Worm (Caenorhabditis elegans): Measurements from ENCODE around the gene sdz-1.

sdz-1 gene

ce11 chrIII:8749487-8749886, 49.3 kb upstream of the sdz-1 start, which contains the start of gene sma-2 (continued):
- TF ChIP-seq elt-2 (tag; optimal IDR thresholded peaks at IDR 0.05): peak; percentile 87
- TF ChIP-seq snpc-4 (tag; optimal IDR thresholded peaks at IDR 0.05): no peak
- TF ChIP-seq aha-1 (tag; optimal IDR thresholded peaks at IDR 0.05): no peak
- TF ChIP-seq sup-37 (GFP tag; optimal IDR thresholded peaks at IDR 0.05): no peak
- peak; percentile 54 to 55 for TF ChIP-seq efl-1 (optimal IDR thresholded peaks at IDR 0.05)
- peak in 1 of 2 experiments; percentile 94 for TF ChIP-seq efl-1 (GFP tag; optimal IDR thresholded peaks at IDR 0.05 in 1 of 2)
- no peak for TF ChIP-seq nhr-76 (tag; optimal IDR thresholded peaks at IDR 0.05)
- peak; percentile 10 for TF ChIP-seq irx-1 (tag; optimal IDR thresholded peaks at IDR 0.05)
- peak; percentile 12 for TF ChIP-seq rnt-1 (tag; optimal IDR thresholded peaks at IDR 0.05)
- TF ChIP-seq ceh-63 (GFP tag; optimal IDR thresholded peaks at IDR 0.05): no peak
- TF ChIP-seq zag-1 (tag; optimal IDR thresholded peaks at IDR 0.05): no peak
- no peak for TF ChIP-seq isw-1 (GFP tag; IDR thresholded peaks at IDR 0.05)
- no peak for TF ChIP-seq fkh-8 (tag; optimal IDR thresholded peaks at IDR 0.05)
- no peak for TF ChIP-seq egl-13 (tag; optimal IDR thresholded peaks at IDR 0.05)
- no peak for TF ChIP-seq ets-5 (GFP tag; IDR thresholded peaks at IDR 0.05)
- no peak for TF ChIP-seq hlh-4 (tag; optimal IDR thresholded peaks at IDR 0.05)
- no peak for TF ChIP-seq sptf-1 (tag; optimal IDR thresholded peaks at IDR 0.05)
- no peak for TF ChIP-seq tlp-1 (tag; optimal IDR thresholded peaks at IDR 0.05)
- peak; percentile 21 for TF ChIP-seq lir-3 (tag; optimal IDR thresholded peaks at IDR 0.05; ENCODE audit: poor library complexity)
- no peak for TF ChIP-seq fos-1 (tag; optimal IDR thresholded peaks at IDR 0.05)
- peak; percentile 81 for TF ChIP-seq tbx-2 (tag; optimal IDR thresholded peaks at IDR 0.05)
- no peak for TF ChIP-seq nhr-237 (tag; optimal IDR thresholded peaks at IDR 0.05)
- TF ChIP-seq elt-3 (tag; optimal IDR thresholded peaks at IDR 0.05): peak in 2 of 6 experiments; percentile 9 to 48
- no peak for TF ChIP-seq ceh-90 (tag; optimal IDR thresholded peaks at IDR 0.05)
- TF ChIP-seq mdl-1 (tag; optimal IDR thresholded peaks at IDR 0.05): peak in 1 of 2 experiments; percentile 36
- peak; percentile 34 for TF ChIP-seq jun-1 (tag; optimal IDR thresholded peaks at IDR 0.05)
- peak; percentile 81 for TF ChIP-seq lin-14 (GFP tag; optimal IDR thresholded peaks at IDR 0.05)
- no peak for TF ChIP-seq lin-39 (tag; optimal IDR thresholded peaks at IDR 0.05)
- TF ChIP-seq pax-3 (tag; optimal IDR thresholded peaks at IDR 0.05): no peak
- TF ChIP-seq unc-98 (GFP tag; IDR thresholded peaks at IDR 0.05): no peak
- TF ChIP-seq Y116A8C.19 (tag; optimal IDR thresholded peaks at IDR 0.05; ENCODE audit: borderline replicate concordance): no peak

- TF ChIP-seq lsy-2 (tag; optimal IDR thresholded peaks at IDR 0.05): no peak
- no peak for TF ChIP-seq ceh-82 (tag; optimal IDR thresholded peaks at IDR 0.05)
- peak; percentile 68 for TF ChIP-seq pqm-1 (tag; optimal IDR thresholded peaks at IDR 0.05)
- peak; percentile 85 for TF ChIP-seq elt-2 (tag; optimal IDR thresholded peaks at IDR 0.05)
- TF ChIP-seq zag-1 (tag; optimal IDR thresholded peaks at IDR 0.05): no peak
- no peak for TF ChIP-seq tlp-1 (tag; optimal IDR thresholded peaks at IDR 0.05)
- TF ChIP-seq jun-1 (tag; optimal IDR thresholded peaks at IDR 0.05): peak; percentile 28
- no peak for TF ChIP-seq efl-1 (optimal IDR thresholded peaks at IDR 0.05)
- TF ChIP-seq efl-1 (GFP tag; optimal IDR thresholded peaks at IDR 0.05 in 1 of 2): no peak
- peak; percentile 18 for TF ChIP-seq lin-14 (GFP tag; optimal IDR thresholded peaks at IDR 0.05)
- TF ChIP-seq unc-130 (tag; optimal IDR thresholded peaks at IDR 0.05): no peak
Measured at ce11 chrIII:8748620-8749019, 48.5 kb upstream of the sdz-1 start.

DNA sequence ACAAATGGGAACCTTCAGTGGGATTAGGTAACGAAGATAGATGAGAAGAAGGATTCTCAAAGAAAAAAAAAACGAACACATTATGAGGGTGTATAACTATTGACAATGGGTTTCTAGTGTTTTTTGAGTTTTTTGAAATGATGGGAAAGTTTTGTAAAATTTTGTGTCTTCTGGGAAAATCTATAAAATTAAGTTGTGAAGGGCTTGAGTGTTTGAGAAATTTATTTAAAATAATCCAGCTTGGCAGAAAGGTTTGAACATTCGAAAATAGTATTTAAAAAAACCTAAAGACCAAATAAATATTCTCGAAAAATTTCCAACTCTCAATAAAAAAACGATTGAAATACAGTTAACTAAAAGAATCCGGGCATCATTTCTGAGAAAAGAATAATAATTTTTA, 45.1 kb upstream of the sdz-1 start:
- no peak for TF ChIP-seq lsy-2 (tag; optimal IDR thresholded peaks at IDR 0.05)
- no peak for TF ChIP-seq unc-30 (tag; optimal IDR thresholded peaks at IDR 0.05)
- no peak for TF ChIP-seq ets-5 (GFP tag; IDR thresholded peaks at IDR 0.05)
- no peak for TF ChIP-seq ceh-82 (tag; optimal IDR thresholded peaks at IDR 0.05)
- TF ChIP-seq C16A3.4 (tag; optimal IDR thresholded peaks at IDR 0.05): no peak
- no peak for TF ChIP-seq efl-1 (optimal IDR thresholded peaks at IDR 0.05)
- no peak for TF ChIP-seq efl-1 (GFP tag; optimal IDR thresholded peaks at IDR 0.05 in 1 of 2)
- TF ChIP-seq hpl-2 (GFP tag; optimal IDR thresholded peaks at IDR 0.05): no peak
- TF ChIP-seq grh-1 (GFP tag; IDR thresholded peaks at IDR 0.05): no peak
- TF ChIP-seq swsn-7 (tag; optimal IDR thresholded peaks at IDR 0.05): no peak
- no peak for TF ChIP-seq ztf-11 (tag; optimal IDR thresholded peaks at IDR 0.05)
- no peak for TF ChIP-seq snu-23 (GFP tag; optimal IDR thresholded peaks at IDR 0.05)
- no peak for TF ChIP-seq dsc-1 (tag; optimal IDR thresholded peaks at IDR 0.05)
- no peak for TF ChIP-seq mdl-1 (tag; optimal IDR thresholded peaks at IDR 0.05)
- TF ChIP-seq nhr-19 (GFP tag; conservative IDR thresholded peaks at IDR 0.05): no peak
- no peak for TF ChIP-seq blmp-1 (tag; optimal IDR thresholded peaks at IDR 0.05)
